Fruit fly (Drosophila melanogaster): Measurements from ENCODE around the gene AdipoR.

DNA sequence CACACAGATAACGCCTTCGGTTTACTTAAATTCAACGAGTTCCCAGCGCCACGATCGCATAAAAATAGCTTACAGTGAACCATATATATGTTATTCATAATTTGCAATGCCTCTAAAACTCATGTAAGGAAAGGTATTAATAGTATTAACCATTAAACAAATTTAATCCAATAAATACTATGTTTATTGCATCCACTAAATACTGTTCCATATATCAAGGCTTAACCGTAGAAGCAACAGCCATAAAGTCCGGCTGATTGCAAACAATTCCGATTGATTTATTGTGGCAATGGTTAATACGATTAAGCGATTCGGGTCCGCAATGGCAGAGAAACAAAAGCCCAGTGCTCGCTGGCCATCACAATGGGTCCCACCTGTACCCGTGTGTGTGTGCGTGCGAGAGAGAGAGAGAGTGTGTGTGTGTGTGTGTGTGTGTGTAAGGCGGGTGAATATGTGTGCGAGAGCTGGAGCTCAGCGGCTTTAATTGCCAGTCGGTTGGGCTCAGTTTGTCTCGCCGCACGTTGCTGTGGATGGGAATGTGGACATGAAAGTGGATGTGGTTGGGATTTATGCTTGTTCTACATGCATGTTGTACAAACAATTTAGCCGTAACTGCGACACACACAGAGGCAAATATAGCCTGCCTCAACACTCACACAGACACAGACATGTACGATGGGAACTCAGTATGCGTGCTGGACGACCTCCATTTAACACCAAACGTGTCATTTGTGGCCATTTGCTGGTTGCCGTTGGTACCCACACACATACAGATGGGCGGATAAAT lies 52.9 kb downstream of the AdipoR start:
- TF ChIP-seq psq (GFP tag; optimal IDR thresholded peaks at IDR 0.05) (no peak), GATAd (GFP tag; optimal IDR thresholded peaks at IDR 0.05) (no peak), Myc (optimal IDR thresholded peaks at IDR 0.05) (no peak), sage (GFP tag; optimal IDR thresholded peaks at IDR 0.05) (no peak), h (GFP tag; optimal IDR thresholded peaks at IDR 0.05) (peak; percentile 2), Abd-B (GFP tag; optimal IDR thresholded peaks at IDR 0.05) (no peak), dsf (GFP tag; optimal IDR thresholded peaks at IDR 0.05; ENCODE audit: borderline replicate concordance) (no peak), CG9705 (GFP tag; optimal IDR thresholded peaks at IDR 0.05) (no peak)

Data from whole organism, wandering third instar larva.